Worm (Caenorhabditis elegans) whole organism, L1 larva: ENCODE results near the gene glb-20.

ENCODE experiments used
- C16A3.4 ChIP-seq: fragments of 150-350 bp; optimal IDR thresholded peaks from 2 replicates; lab custom pipeline; 2014; ENCODE audit warnings: missing biosample characterization, missing genetic modification characterization
- C34B4.2 ChIP-seq: sonication (generic microtip); optimal IDR thresholded peaks from 2 replicates; lab custom pipeline; 2017; ENCODE audit warnings: mild to moderate bottlenecking, missing genetic modification characterization, missing compliant biosample characterization
- F16B12.6 ChIP-seq: fragments of 150-350 bp; optimal IDR thresholded peaks from 2 replicates; lab custom pipeline; 2014; ENCODE audit warnings: missing biosample characterization, missing genetic modification characterization
- aha-1 ChIP-seq: fragments of 150-350 bp; optimal IDR thresholded peaks from 2 replicates; lab custom pipeline; 2014; ENCODE audit warnings: missing biosample characterization, missing genetic modification characterization
- alr-1 ChIP-seq: fragments of 200-800 bp; sonication (Bioruptor generic); optimal IDR thresholded peaks from 2 replicates; lab custom pipeline; 2018; ENCODE audit warnings: borderline replicate concordance, mild to moderate bottlenecking, missing genetic modification characterization, missing compliant biosample characterization
- aly-2 ChIP-seq: fragments of 150-350 bp; optimal IDR thresholded peaks from 2 replicates; lab custom pipeline; 2014; ENCODE audit warnings: missing biosample characterization, missing genetic modification characterization
- ama-1 ChIP-seq: fragments of 150-350 bp; optimal IDR thresholded peaks from 2 replicates; lab custom pipeline; 2014
- ceh-8 ChIP-seq: fragments of 200-800 bp; sonication (Bioruptor generic); optimal IDR thresholded peaks from 2 replicates; lab custom pipeline; 2018; ENCODE audit warnings: mild to moderate bottlenecking, missing genetic modification characterization, moderate library complexity, missing compliant biosample characterization
- dpl-1 ChIP-seq, 3 experiments: fragments of 150-350 bp in 2 of 3; sonication (generic microtip) in 1 of 3; optimal IDR thresholded peaks; 2 replicates each; lab custom pipeline; 2014 to 2017; ENCODE audit warnings: missing biosample characterization in 3 of 3, missing genetic modification characterization in 3 of 3, missing genetic modification reagents in 3 of 3
- efl-1 ChIP-seq, 4 experiments: fragments of 150-350 bp; optimal IDR thresholded peaks in 3 of 4; peaks in 1 of 4; 1 replicate in 1 of 4; 2 replicates in 3 of 4; lab custom pipeline; 2014; ENCODE audit warnings: missing biosample characterization in 2 of 4, missing genetic modification characterization in 2 of 4, missing genetic modification reagents in 2 of 4
- egl-13 ChIP-seq: sonication (generic microtip); optimal IDR thresholded peaks from 2 replicates; lab custom pipeline; 2016; ENCODE audit warnings: missing genotype, missing genetic modification reagents, missing genetic modification characterization, missing compliant biosample characterization
- egl-27 ChIP-seq, 2 experiments: fragments of 150-350 bp in 1 of 2; sonication (generic microtip); optimal IDR thresholded peaks; 3 replicates each; lab custom pipeline; 2017 to 2018; ENCODE audit warnings: missing biosample characterization in 2 of 2, missing genetic modification characterization in 2 of 2, missing genetic modification reagents in 2 of 2
- ets-5 ChIP-seq: fragments of 200-800 bp; sonication (Bioruptor generic); IDR thresholded peaks from 2 replicates; pipeline ENCODE4 v1.3.6; 2022; ENCODE audit warnings: missing genetic modification characterization, missing compliant biosample characterization
- fkh-10 ChIP-seq: sonication (generic microtip); optimal IDR thresholded peaks from 2 replicates; lab custom pipeline; 2017; ENCODE audit warnings: missing biosample characterization, missing genetic modification reagents, missing genetic modification characterization
- fkh-8 ChIP-seq: sonication (generic microtip); optimal IDR thresholded peaks from 2 replicates; lab custom pipeline; 2016; ENCODE audit warnings: mild to moderate bottlenecking, missing genetic modification characterization, missing compliant biosample characterization
- grh-1 ChIP-seq: fragments of 200-800 bp; sonication (Bioruptor generic); IDR thresholded peaks from 2 replicates; pipeline ENCODE4 v1.3.6; 2022; ENCODE audit warnings: missing genetic modification reagents, missing genetic modification characterization, missing compliant biosample characterization
- hlh-17 ChIP-seq: fragments of 200-800 bp; sonication (Bioruptor generic); optimal IDR thresholded peaks from 2 replicates; lab custom pipeline; 2018; ENCODE audit warnings: missing genetic modification characterization, mild to moderate bottlenecking, missing compliant biosample characterization, moderate library complexity, borderline replicate concordance
- hlh-4 ChIP-seq: sonication (generic microtip); optimal IDR thresholded peaks from 2 replicates; lab custom pipeline; 2016; ENCODE audit warnings: mild to moderate bottlenecking, missing genetic modification characterization, missing compliant biosample characterization
- hpl-2 ChIP-seq: fragments of 150-350 bp; optimal IDR thresholded peaks from 2 replicates; lab custom pipeline; 2014; ENCODE audit warnings: missing biosample characterization, missing genetic modification reagents, missing genetic modification characterization
- isw-1 ChIP-seq: fragments of 200-800 bp; sonication (Bioruptor generic); IDR thresholded peaks from 2 replicates; pipeline ENCODE4 v1.3.6; 2022; ENCODE audit warnings: missing genetic modification characterization, missing compliant biosample characterization
- jun-1 ChIP-seq: fragments of 150-350 bp; optimal IDR thresholded peaks from 2 replicates; lab custom pipeline; 2014; ENCODE audit warnings: missing biosample characterization, missing genetic modification reagents, missing genetic modification characterization
- lin-13 ChIP-seq: fragments of 150-350 bp; optimal IDR thresholded peaks from 2 replicates; lab custom pipeline; 2014; ENCODE audit warnings: missing biosample characterization, missing genetic modification reagents, missing genetic modification characterization
- lin-14 ChIP-seq: fragments of 200-800 bp; sonication (Bioruptor generic); optimal IDR thresholded peaks from 2 replicates; lab custom pipeline; 2018; ENCODE audit warnings: mild to moderate bottlenecking, missing genetic modification characterization, moderate library complexity, missing compliant biosample characterization
- lin-39 ChIP-seq: fragments of 150-350 bp; optimal IDR thresholded peaks from 2 replicates; lab custom pipeline; 2014; ENCODE audit warnings: missing biosample characterization, missing genetic modification reagents, missing genetic modification characterization
- lir-3 ChIP-seq: sonication (generic microtip); optimal IDR thresholded peaks from 2 replicates; lab custom pipeline; 2016; ENCODE audit warnings: mild to moderate bottlenecking, missing genetic modification characterization, moderate library complexity, missing compliant biosample characterization; ENCODE audit not compliant: poor library complexity
- lsy-2 ChIP-seq, 2 experiments: fragments of 150-350 bp; optimal IDR thresholded peaks; 2 replicates each; lab custom pipeline; 2014; ENCODE audit warnings: missing biosample characterization in 2 of 2, missing genetic modification characterization in 2 of 2
- nhr-11 ChIP-seq: fragments of 150-350 bp; optimal IDR thresholded peaks from 2 replicates; lab custom pipeline; 2014; ENCODE audit warnings: missing biosample characterization, missing genetic modification characterization
- nhr-12 ChIP-seq: sonication (generic microtip); optimal IDR thresholded peaks from 2 replicates; lab custom pipeline; 2017; ENCODE audit warnings: missing biosample characterization, missing genetic modification characterization
- nhr-47 ChIP-seq: sonication (generic microtip); optimal IDR thresholded peaks from 2 replicates; lab custom pipeline; 2016; ENCODE audit warnings: mild to moderate bottlenecking, missing genetic modification characterization, moderate library complexity, missing compliant biosample characterization
- pax-3 ChIP-seq: fragments of 200-800 bp; sonication (Bioruptor generic); optimal IDR thresholded peaks from 2 replicates; lab custom pipeline; 2018; ENCODE audit warnings: mild to moderate bottlenecking, missing genetic modification characterization, moderate library complexity, missing compliant biosample characterization
- pqm-1 ChIP-seq: sonication (generic microtip); optimal IDR thresholded peaks from 3 replicates; lab custom pipeline; 2017; ENCODE audit warnings: missing biosample characterization, missing genetic modification characterization
- rnt-1 ChIP-seq: sonication (generic microtip); optimal IDR thresholded peaks from 2 replicates; lab custom pipeline; 2016; ENCODE audit warnings: mild to moderate bottlenecking, missing genetic modification characterization, moderate library complexity, missing compliant biosample characterization
- skn-1 ChIP-seq: fragments of 150-350 bp; optimal IDR thresholded peaks from 2 replicates; lab custom pipeline; 2014; ENCODE audit warnings: missing biosample characterization, missing genetic modification characterization
- sox-4 ChIP-seq: sonication (generic microtip); optimal IDR thresholded peaks from 2 replicates; lab custom pipeline; 2016; ENCODE audit warnings: missing genetic modification characterization, missing compliant biosample characterization
- sptf-1 ChIP-seq: fragments of 150-350 bp; optimal IDR thresholded peaks from 2 replicates; lab custom pipeline; 2014; ENCODE audit warnings: missing biosample characterization, missing genetic modification characterization
- sup-37 ChIP-seq: fragments of 200-800 bp; sonication (Bioruptor generic); optimal IDR thresholded peaks from 2 replicates; lab custom pipeline; 2018; ENCODE audit warnings: mild to moderate bottlenecking, missing genetic modification characterization, missing compliant biosample characterization
- tbx-2 ChIP-seq: sonication (generic microtip); optimal IDR thresholded peaks from 2 replicates; lab custom pipeline; 2016; ENCODE audit warnings: missing genetic modification characterization, missing compliant biosample characterization
- unc-62 ChIP-seq: fragments of 150-350 bp; optimal IDR thresholded peaks from 2 replicates; lab custom pipeline; 2014; ENCODE audit warnings: missing biosample characterization, missing genetic modification reagents, missing genetic modification characterization
- vab-15 ChIP-seq: sonication (generic microtip); optimal IDR thresholded peaks from 2 replicates; lab custom pipeline; 2017; ENCODE audit warnings: missing genotype, mild to moderate bottlenecking, missing genetic modification characterization, missing compliant biosample characterization
- zip-4 ChIP-seq: fragments of 200-800 bp; sonication (Bioruptor generic); optimal IDR thresholded peaks from 2 replicates; lab custom pipeline; 2018; ENCODE audit warnings: mild to moderate bottlenecking, missing genetic modification characterization, moderate library complexity, missing compliant biosample characterization
- ztf-11 ChIP-seq, 2 experiments: sonication (generic microtip); optimal IDR thresholded peaks; 2 replicates each; lab custom pipeline; 2016 to 2017; ENCODE audit warnings: missing genetic modification characterization in 2 of 2, missing biosample characterization in 1 of 2, missing compliant biosample characterization in 1 of 2
- ztf-4 ChIP-seq: fragments of 150-350 bp; optimal IDR thresholded peaks from 2 replicates; lab custom pipeline; 2014; ENCODE audit warnings: missing biosample characterization, missing genetic modification characterization

Gene glb-20

DNA sequence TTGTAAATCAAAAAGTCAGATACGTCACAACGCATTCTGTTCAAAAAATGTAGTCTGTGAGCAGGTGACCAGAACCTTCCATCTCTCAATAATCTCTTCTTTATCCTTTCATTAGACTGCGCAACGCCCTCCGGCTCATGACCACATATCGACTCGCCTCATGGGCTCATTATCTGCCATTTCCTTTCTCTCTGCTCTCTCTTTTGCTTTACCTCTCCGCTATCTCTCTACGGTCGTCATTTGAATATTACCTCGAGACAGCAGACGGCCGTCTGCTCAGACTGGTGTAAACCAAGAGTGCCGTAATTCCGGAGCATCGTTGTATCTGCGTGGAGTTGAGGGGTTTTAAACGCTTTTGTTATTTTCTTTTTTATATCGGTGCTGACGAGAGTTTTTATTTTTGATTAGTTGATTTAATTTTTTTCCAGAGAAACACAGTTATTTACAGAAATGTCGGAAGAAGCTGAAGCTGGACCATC lies 42.1 kb upstream of the glb-20 start, which contains the start of gene bra-1 (continued):
- peak; percentile 29 to 32 for TF ChIP-seq efl-1 (optimal IDR thresholded peaks at IDR 0.05; lab: Kevin White, UChicago)
- peak; percentile 16 to 61 for TF ChIP-seq efl-1 (GFP tag; optimal IDR thresholded peaks at IDR 0.05 in 1 of 2; lab: Kevin White, UChicago)
- TF ChIP-seq C16A3.4 (tag; lab: Kevin White, UChicago) = peak; percentile 52
- TF ChIP-seq grh-1 (GFP tag; lab: Robert Waterston, UW) = no peak
- TF ChIP-seq lin-13 = peak; percentile 20
- peak; percentile 94 for TF ChIP-seq fkh-8 (tag; lab: Kevin White, UChicago)
- TF ChIP-seq vab-15 (tag; lab: Kevin White, UChicago) = peak; percentile 18
- TF ChIP-seq hlh-17 (GFP tag; lab: Kevin White, UChicago) = no peak
- TF ChIP-seq lin-14 = peak; percentile 84
- TF ChIP-seq ets-5 (GFP tag; lab: Robert Waterston, UW) = no peak
- TF ChIP-seq tbx-2 (tag; lab: Kevin White, UChicago) = peak; percentile 69
- TF ChIP-seq jun-1 (tag; lab: Kevin White, UChicago) = peak; percentile 60
- no peak for TF ChIP-seq lin-39 (tag; lab: Kevin White, UChicago)
- TF ChIP-seq alr-1 = no peak
- TF ChIP-seq nhr-12 (tag; lab: Kevin White, UChicago) = no peak
- peak; percentile 86 for TF ChIP-seq egl-13 (tag; lab: Kevin White, UChicago)
- no peak for TF ChIP-seq unc-62
- TF ChIP-seq dpl-1 (GFP tag; optimal IDR thresholded peaks at IDR 0.05; lab: Kevin White, UChicago) = peak in 2 of 3 experiments; percentile 26 to 54
- no peak for TF ChIP-seq hpl-2 (GFP tag; lab: Kevin White, UChicago)
- no peak for TF ChIP-seq lir-3 (tag; lab: Kevin White, UChicago)
- no peak for TF ChIP-seq sup-37 (GFP tag; lab: Kevin White, UChicago)
- TF ChIP-seq rnt-1 (tag; lab: Kevin White, UChicago) = peak; percentile 12
- TF ChIP-seq nhr-11 (tag; lab: Kevin White, UChicago) = no peak
- TF ChIP-seq ama-1 (lab: Kevin White, UChicago) = no peak
- TF ChIP-seq lsy-2 (tag; optimal IDR thresholded peaks at IDR 0.05; lab: Kevin White, UChicago) = peak; percentile 47 to 59
- peak in 1 of 2 experiments; percentile 42 for TF ChIP-seq ztf-11 (tag; optimal IDR thresholded peaks at IDR 0.05; lab: Kevin White, UChicago)
- TF ChIP-seq hlh-4 = no peak
- TF ChIP-seq pqm-1 (tag; lab: Kevin White, UChicago) = no peak
- peak; percentile 32 for TF ChIP-seq isw-1 (GFP tag; lab: Robert Waterston, UW)
- TF ChIP-seq sox-4 (tag; lab: Kevin White, UChicago) = peak; percentile 68
- peak; percentile 29 for TF ChIP-seq ztf-4 (tag; lab: Kevin White, UChicago)
- no peak for TF ChIP-seq F16B12.6 (tag; lab: Kevin White, UChicago)
- TF ChIP-seq C34B4.2 = no peak
- TF ChIP-seq egl-27 (tag; optimal IDR thresholded peaks at IDR 0.05; lab: Kevin White, UChicago) = no peak
- TF ChIP-seq zip-4 (GFP tag; lab: Kevin White, UChicago) = no peak
- peak; percentile 72 for TF ChIP-seq pax-3 (tag; lab: Kevin White, UChicago)
- peak; percentile 46 for TF ChIP-seq ceh-8
- no peak for TF ChIP-seq aly-2 (tag; lab: Kevin White, UChicago)
- TF ChIP-seq sptf-1 (tag; lab: Kevin White, UChicago) = no peak
- TF ChIP-seq skn-1 (tag; lab: Kevin White, UChicago) = peak; percentile 27
- peak; percentile 31 for TF ChIP-seq fkh-10 (GFP tag; lab: Kevin White, UChicago)
- TF ChIP-seq nhr-47 (tag; lab: Kevin White, UChicago) = peak; percentile 86
- no peak for TF ChIP-seq aha-1 (tag; lab: Kevin White, UChicago)
- TF ChIP-seq, all 84 proteins: peak for 40
